Fruit fly (Drosophila melanogaster) whole organism, embryonic: ENCODE results near the gene Arl5.

Experiments
- CG10147 ChIP-seq: fragments of 200-800 bp; sonication (Bioruptor generic); optimal IDR thresholded peaks from 2 replicates; lab custom pipeline; 2019; ENCODE audit warnings: missing biosample characterization, mild to moderate bottlenecking, missing genetic modification characterization, moderate library complexity
- CG12104 ChIP-seq: fragments of 200-800 bp; sonication (Bioruptor generic); optimal IDR thresholded peaks from 3 replicates; lab custom pipeline; 2016; ENCODE audit warnings: missing biosample characterization, missing genetic modification characterization
- CG13424 ChIP-seq: fragments of 200-800 bp; sonication (Bioruptor generic); optimal IDR thresholded peaks from 2 replicates; lab custom pipeline; 2019; ENCODE audit warnings: missing biosample characterization, mild to moderate bottlenecking, missing genetic modification characterization, moderate library complexity
- CG14441 ChIP-seq: fragments of 200-800 bp; sonication (Bioruptor generic); IDR thresholded peaks from 2 replicates; pipeline ENCODE4 v1.3.6; 2022; ENCODE audit warnings: missing biosample characterization, missing genetic modification characterization
- CG15514 ChIP-seq: fragments of 200-800 bp; sonication (Bioruptor generic); optimal IDR thresholded peaks from 3 replicates; lab custom pipeline; 2017; ENCODE audit warnings: missing biosample characterization, missing genetic modification characterization, mild to moderate bottlenecking, moderate library complexity, missing genetic modification reagents
- CG15696 ChIP-seq: fragments of 200-800 bp; sonication (Bioruptor generic); optimal IDR thresholded peaks from 2 replicates; lab custom pipeline; 2019; ENCODE audit warnings: missing biosample characterization, mild to moderate bottlenecking, missing genetic modification characterization, moderate library complexity
- CG1602 ChIP-seq: fragments of 200-800 bp; sonication (Bioruptor generic); optimal IDR thresholded peaks from 3 replicates; lab custom pipeline; 2016; ENCODE audit warnings: missing biosample characterization, missing genetic modification characterization
- CG1603 ChIP-seq: fragments of 200-800 bp; sonication (Bioruptor generic); optimal IDR thresholded peaks from 2 replicates; lab custom pipeline; 2019; ENCODE audit warnings: missing biosample characterization, mild to moderate bottlenecking, missing genetic modification characterization, moderate library complexity
- CG3281 ChIP-seq: fragments of 200-800 bp; sonication (Bioruptor generic); optimal IDR thresholded peaks from 3 replicates; lab custom pipeline; 2017; ENCODE audit warnings: missing biosample characterization, mild to moderate bottlenecking, missing genetic modification characterization
- CG3407 ChIP-seq: fragments of 200-800 bp; sonication (Bioruptor generic); optimal IDR thresholded peaks from 2 replicates; lab custom pipeline; 2018; ENCODE audit warnings: missing biosample characterization, mild to moderate bottlenecking, missing genetic modification characterization
- CG3838 ChIP-seq: fragments of 200-800 bp; sonication (Bioruptor generic); optimal IDR thresholded peaks from 3 replicates; lab custom pipeline; 2016; ENCODE audit warnings: missing biosample characterization, missing genetic modification characterization
- CG4360 ChIP-seq: fragments of 200-800 bp; sonication (Bioruptor generic); IDR thresholded peaks from 2 replicates; pipeline ENCODE4 v1.3.6; 2022; ENCODE audit warnings: missing biosample characterization, missing genetic modification characterization
- CG43689 ChIP-seq: fragments of 200-800 bp; sonication (Bioruptor generic); IDR thresholded peaks from 2 replicates; pipeline ENCODE4 v1.3.6; 2022; ENCODE audit warnings: missing biosample characterization, missing genetic modification characterization
- CG7928 ChIP-seq: fragments of 200-800 bp; sonication (Bioruptor generic); optimal IDR thresholded peaks from 2 replicates; lab custom pipeline; 2017; ENCODE audit warnings: missing biosample characterization, mild to moderate bottlenecking, missing genetic modification characterization
- CG8089 ChIP-seq: fragments of 200-800 bp; sonication (Bioruptor generic); optimal IDR thresholded peaks from 3 replicates; lab custom pipeline; 2016; ENCODE audit warnings: missing biosample characterization, missing genetic modification characterization
- CG8478 ChIP-seq: fragments of >200 bp; optimal IDR thresholded peaks from 2 replicates; lab custom pipeline; 2018
- CG9609 ChIP-seq: fragments of 200-800 bp; sonication (Bioruptor generic); optimal IDR thresholded peaks from 3 replicates; lab custom pipeline; 2016; ENCODE audit warnings: missing biosample characterization, missing genetic modification characterization
- D19A ChIP-seq: fragments of 200-800 bp; optimal IDR thresholded peaks from 3 replicates; lab custom pipeline; 2019; ENCODE audit warnings: missing biosample characterization, mild to moderate bottlenecking, missing genetic modification characterization, moderate library complexity
- D19B ChIP-seq: fragments of 200-800 bp; sonication (Bioruptor generic); optimal IDR thresholded peaks from 2 replicates; lab custom pipeline; 2017; ENCODE audit warnings: missing biosample characterization, mild to moderate bottlenecking, missing genetic modification characterization
- Dip3 ChIP-seq: fragments of 200-800 bp; sonication (Bioruptor generic); optimal IDR thresholded peaks from 3 replicates; lab custom pipeline; 2016; ENCODE audit warnings: missing biosample characterization, missing genetic modification characterization
- E2f2 ChIP-seq: fragments of 200-800 bp; sonication (Bioruptor generic); IDR thresholded peaks from 2 replicates; pipeline ENCODE4 v1.3.6; 2022; ENCODE audit warnings: missing biosample characterization, missing genetic modification characterization
- HLH3B ChIP-seq: fragments of 200-800 bp; sonication (Bioruptor generic); IDR thresholded peaks from 2 replicates; pipeline ENCODE4 v1.3.6; 2022; ENCODE audit warnings: missing biosample characterization, missing genetic modification characterization
- Kr ChIP-seq: fragments of 200-800 bp; sonication (Bioruptor generic); optimal IDR thresholded peaks from 2 replicates; lab custom pipeline; 2017; ENCODE audit warnings: missing biosample characterization, mild to moderate bottlenecking, missing genetic modification characterization
- NfI ChIP-seq: fragments of 200-800 bp; sonication (Bioruptor generic); optimal IDR thresholded peaks from 3 replicates; lab custom pipeline; 2018; ENCODE audit warnings: missing biosample characterization, mild to moderate bottlenecking, missing genetic modification characterization, moderate library complexity
- Oli ChIP-seq: fragments of 200-800 bp; sonication (Bioruptor generic); optimal IDR thresholded peaks from 2 replicates; lab custom pipeline; 2018; ENCODE audit warnings: missing biosample characterization, mild to moderate bottlenecking, missing genetic modification characterization, moderate library complexity
- Pdp1 ChIP-seq, 2 experiments: fragments of 200-800 bp; sonication (Bioruptor generic); optimal IDR thresholded peaks; 3 replicates each; lab custom pipeline; 2016; ENCODE audit warnings: missing biosample characterization in 2 of 2, missing genetic modification characterization in 2 of 2, mild to moderate bottlenecking in 1 of 2, moderate library complexity in 1 of 2
- Six4 ChIP-seq: fragments of 200-800 bp; sonication (Bioruptor generic); optimal IDR thresholded peaks from 2 replicates; lab custom pipeline; 2016; ENCODE audit warnings: missing biosample characterization, missing genetic modification characterization
- ab ChIP-seq: fragments of 200-800 bp; sonication (Bioruptor generic); optimal IDR thresholded peaks from 2 replicates; lab custom pipeline; 2016; ENCODE audit warnings: missing biosample characterization, missing genetic modification characterization
- bowl ChIP-seq: fragments of 200-800 bp; sonication (Bioruptor generic); IDR thresholded peaks from 2 replicates; pipeline ENCODE4 v1.3.6; 2022; ENCODE audit warnings: missing biosample characterization, missing genetic modification characterization
- cad ChIP-seq: fragments of >200 bp; optimal IDR thresholded peaks from 2 replicates; lab custom pipeline; 2017; ENCODE audit warnings: missing biosample characterization, missing genetic modification characterization
- dysf ChIP-seq: fragments of 200-800 bp; sonication (Bioruptor generic); IDR thresholded peaks from 3 replicates; pipeline ENCODE4 v1.3.6; 2022; ENCODE audit warnings: missing biosample characterization, missing genetic modification characterization
- ewg ChIP-seq: fragments of 200-800 bp; sonication (Bioruptor generic); optimal IDR thresholded peaks from 3 replicates; lab custom pipeline; 2017; ENCODE audit warnings: mild to moderate bottlenecking, missing biosample characterization, missing genetic modification reagents, missing genetic modification characterization
- fd96Cb ChIP-seq: fragments of 200-800 bp; sonication (Bioruptor generic); optimal IDR thresholded peaks from 2 replicates; lab custom pipeline; 2018; ENCODE audit warnings: missing biosample characterization, mild to moderate bottlenecking, missing genetic modification characterization, moderate library complexity
- fru ChIP-seq: fragments of >200 bp; optimal IDR thresholded peaks from 2 replicates; lab custom pipeline; 2017
- gce ChIP-seq: fragments of 200-800 bp; sonication (Bioruptor generic); IDR thresholded peaks from 3 replicates; pipeline ENCODE4 v1.3.6; 2022; ENCODE audit warnings: missing biosample characterization, missing genetic modification characterization
- h ChIP-seq: fragments of >200 bp; optimal IDR thresholded peaks from 2 replicates; lab custom pipeline; 2017
- kah ChIP-seq: fragments of 200-800 bp; sonication (Bioruptor generic); optimal IDR thresholded peaks from 2 replicates; lab custom pipeline; 2018; ENCODE audit warnings: missing biosample characterization, mild to moderate bottlenecking, missing genetic modification characterization
- lilli ChIP-seq: fragments of 200-800 bp; sonication (Bioruptor generic); optimal IDR thresholded peaks from 3 replicates; lab custom pipeline; 2016; ENCODE audit warnings: missing biosample characterization, missing genetic modification characterization
- lov ChIP-seq, 2 experiments: fragments of 200-800 bp in 1 of 2; fragments of >200 bp in 1 of 2; sonication (Bioruptor generic) in 1 of 2; IDR thresholded peaks in 1 of 2; optimal IDR thresholded peaks in 1 of 2; 2 replicates in 1 of 2; 3 replicates in 1 of 2; pipeline versions ENCODE4 v1.3.6 to Lab custom; 2017 to 2022; ENCODE audit warnings: missing biosample characterization in 1 of 2, missing genetic modification characterization in 1 of 2
- maf-S ChIP-seq: fragments of 200-800 bp; sonication (Bioruptor generic); optimal IDR thresholded peaks from 2 replicates; lab custom pipeline; 2016; ENCODE audit warnings: missing biosample characterization, missing genetic modification characterization
- mirr ChIP-seq: fragments of 200-800 bp; sonication (Bioruptor generic); optimal IDR thresholded peaks from 3 replicates; lab custom pipeline; 2018; ENCODE audit warnings: missing biosample characterization, mild to moderate bottlenecking, missing genetic modification characterization
- onecut ChIP-seq: fragments of 200-800 bp; sonication (Bioruptor generic); IDR thresholded peaks from 2 replicates; pipeline ENCODE4 v1.3.6; 2022; ENCODE audit warnings: missing biosample characterization, missing genetic modification characterization
- ro ChIP-seq: fragments of 200-800 bp; sonication (Bioruptor generic); IDR thresholded peaks from 2 replicates; pipeline ENCODE4 v1.3.6; 2022; ENCODE audit warnings: missing biosample characterization, missing genetic modification characterization
- salm ChIP-seq: fragments of 200-800 bp; sonication (Bioruptor generic); optimal IDR thresholded peaks from 2 replicates; lab custom pipeline; 2018; ENCODE audit warnings: missing biosample characterization, mild to moderate bottlenecking, missing genetic modification characterization
- sens-2 ChIP-seq: fragments of 200-800 bp; sonication (Bioruptor generic); IDR thresholded peaks from 2 replicates; pipeline ENCODE4 v1.3.6; 2022; ENCODE audit warnings: missing biosample characterization, missing genetic modification characterization
- slp2 ChIP-seq: fragments of 200-800 bp; sonication (Bioruptor generic); optimal IDR thresholded peaks from 2 replicates; lab custom pipeline; 2016; ENCODE audit warnings: missing biosample characterization, missing genetic modification characterization
- tin ChIP-seq: fragments of 200-800 bp; sonication (Bioruptor generic); optimal IDR thresholded peaks from 3 replicates; lab custom pipeline; 2016; ENCODE audit warnings: missing biosample characterization, missing genetic modification characterization
- vnd ChIP-seq: fragments of 200-800 bp; sonication (Bioruptor generic); IDR thresholded peaks from 3 replicates; pipeline ENCODE4 v1.3.6; 2022; ENCODE audit warnings: missing biosample characterization, missing genetic modification characterization; ENCODE audit not compliant: partially characterized antibody
- vvl ChIP-seq: fragments of 200-800 bp; sonication (Bioruptor generic); IDR thresholded peaks from 2 replicates; pipeline ENCODE4 v1.3.6; 2022; ENCODE audit warnings: missing biosample characterization, missing genetic modification characterization
- zfh1 ChIP-seq: fragments of 200-800 bp; sonication (Bioruptor generic); IDR thresholded peaks from 3 replicates; pipeline ENCODE4 v1.3.6; 2022; ENCODE audit warnings: missing biosample characterization, missing genetic modification characterization

The Arl5 gene

DNA sequence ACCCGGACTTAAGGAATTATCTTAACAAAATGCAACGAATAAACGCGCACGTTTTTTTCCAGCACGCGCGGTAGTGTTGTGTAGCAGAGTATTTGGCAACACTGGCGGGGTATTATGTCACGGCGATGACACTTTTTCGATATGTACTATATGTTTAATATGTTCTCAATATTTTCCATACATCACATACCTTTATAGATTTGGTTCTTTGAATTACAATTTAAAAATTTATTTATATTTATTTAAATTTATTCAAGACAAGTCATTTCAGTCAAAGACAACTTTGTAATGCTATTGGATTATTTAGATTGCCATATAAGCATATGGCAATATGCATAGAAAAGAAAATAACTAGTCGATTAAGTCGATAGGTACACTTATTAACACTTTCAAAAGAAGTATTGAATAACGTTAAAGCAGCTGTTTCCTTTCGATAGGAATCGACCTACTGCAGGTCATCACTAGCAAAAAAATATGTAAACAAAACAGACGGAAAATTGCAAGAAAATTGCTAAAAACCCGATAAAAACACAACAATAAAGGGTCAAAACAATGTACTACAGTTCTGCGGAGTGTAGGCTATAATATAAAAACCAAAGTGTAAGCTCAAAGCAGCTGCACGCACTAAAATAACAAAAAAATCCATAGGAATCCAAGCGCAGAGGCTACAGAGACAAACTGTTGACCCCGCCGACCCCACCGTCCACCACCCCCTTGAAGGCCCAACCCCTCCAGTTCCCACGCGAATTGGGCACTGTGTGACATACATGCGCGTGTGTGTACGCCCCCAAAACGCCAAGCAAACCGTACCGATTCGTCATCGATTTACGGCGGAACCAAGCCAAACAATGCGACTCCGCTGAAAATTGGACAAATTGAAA is 46.7 kb upstream of the Arl5 start, which contains the start of the genes CG7182 and GAPcenA (continued):
- TF ChIP-seq vvl (GFP tag; lab: Robert Waterston, UW) (peak; percentile 53), NfI (GFP tag; lab: Kevin White, UChicago) (peak; percentile 75), CG3281 (peak; percentile 67), lilli (GFP tag; lab: Kevin White, UChicago) (peak; percentile 61), CG4360 (GFP tag; lab: Robert Waterston, UW) (no peak), Pdp1 (GFP tag; optimal IDR thresholded peaks at IDR 0.05; lab: Kevin White, UChicago) (peak in 1 of 2 experiments; percentile 82), CG3838 (no peak), D19B (GFP tag; lab: Kevin White, UChicago) (peak; percentile 33), Dip3 (peak; percentile 5), ab (GFP tag; lab: Kevin White, UChicago) (no peak), fd96Cb (peak; percentile 63), CG12104 (GFP tag; lab: Kevin White, UChicago) (peak; percentile 77), mirr (GFP tag; lab: Kevin White, UChicago) (peak; percentile 36), fru (no peak), tin (GFP tag; lab: Kevin White, UChicago) (peak; percentile 67), lov (optimal IDR thresholded peaks at IDR 0.05; lab: Kevin White, UChicago) (no peak), lov (GFP tag; IDR thresholded peaks at IDR 0.05; lab: Robert Waterston, UW) (no peak), CG1602 (GFP tag; lab: Kevin White, UChicago) (peak; percentile 64), CG8478 (no peak), CG10147 (GFP tag; lab: Kevin White, UChicago) (peak; percentile 68), cad (GFP tag; lab: Kevin White, UChicago) (no peak), onecut (GFP tag; lab: Robert Waterston, UW) (peak; percentile 66; the same call in 1 of the 2 replicates), CG15696 (tag; lab: Kevin White, UChicago) (peak; percentile 69), CG15514 (GFP tag; lab: Kevin White, UChicago) (peak; percentile 53), CG7928 (no peak), CG1603 (tag; lab: Kevin White, UChicago) (no peak), D19A (tag; lab: Kevin White, UChicago) (no peak), sens-2 (GFP tag; lab: Robert Waterston, UW) (no peak), CG43689 (no peak), slp2 (peak; percentile 0), salm (tag; lab: Kevin White, UChicago) (peak; percentile 26), gce (GFP tag; lab: Robert Waterston, UW) (no peak), CG14441 (GFP tag; lab: Robert Waterston, UW) (no peak; the same call in 1 of the 2 replicates), CG9609 (peak; percentile 16), Six4 (GFP tag; lab: Kevin White, UChicago) (peak; percentile 39), CG3407 (GFP tag; lab: Kevin White, UChicago) (peak; percentile 16), CG8089 (no peak), CG13424 (tag; lab: Kevin White, UChicago) (peak; percentile 79), Kr (GFP tag; lab: Kevin White, UChicago) (no peak), ewg (GFP tag; lab: Kevin White, UChicago) (peak; percentile 43), maf-S (GFP tag; lab: Kevin White, UChicago) (peak; percentile 25), h (lab: Kevin White, UChicago) (no peak), HLH3B (peak; percentile 54; the same call in 1 of the 2 replicates), zfh1 (GFP tag; lab: Robert Waterston, UW) (no peak), Oli (peak; percentile 70), vnd (GFP tag; lab: Robert Waterston, UW) (no peak; the same call in none of the 3 replicates), ro (GFP tag; lab: Robert Waterston, UW) (no peak), E2f2 (peak; percentile 59), bowl (GFP tag; lab: Robert Waterston, UW) (no peak), kah (GFP tag; lab: Kevin White, UChicago) (no peak), dysf (GFP tag; lab: Robert Waterston, UW) (no peak)
